Fruit fly (Drosophila melanogaster) whole organism, embryonic: Measurements from ENCODE around the gene Srp9.

ENCODE experiments used
- Bgb ChIP-seq: fragments of 200-800 bp; sonication (Bioruptor generic); IDR thresholded peaks from 2 replicates; pipeline ENCODE4 v1.3.6; 2022; ENCODE audit warnings: missing biosample characterization, missing genetic modification characterization; ENCODE audit not compliant: partially characterized antibody
- CG10565 ChIP-seq: fragments of 200-800 bp; sonication (Bioruptor generic); optimal IDR thresholded peaks from 3 replicates; lab custom pipeline; 2016; ENCODE audit warnings: missing biosample characterization, mild to moderate bottlenecking, missing genetic modification characterization
- CG11560 ChIP-seq: fragments of 200-800 bp; sonication (Bioruptor generic); IDR thresholded peaks from 3 replicates; pipeline ENCODE4 v1.3.6; 2022; ENCODE audit warnings: missing biosample characterization, missing genetic modification characterization
- CG13123 ChIP-seq: fragments of 200-800 bp; sonication (Bioruptor generic); optimal IDR thresholded peaks from 2 replicates; lab custom pipeline; 2016; ENCODE audit warnings: missing biosample characterization, missing genetic modification characterization
- CG13894 ChIP-seq: fragments of 200-800 bp; sonication (Bioruptor generic); optimal IDR thresholded peaks from 3 replicates; lab custom pipeline; 2018; ENCODE audit warnings: missing biosample characterization, mild to moderate bottlenecking, missing genetic modification characterization, moderate library complexity
- CG14710 ChIP-seq: fragments of 200-800 bp; sonication (Bioruptor generic); optimal IDR thresholded peaks from 3 replicates; lab custom pipeline; 2019; ENCODE audit warnings: missing biosample characterization, mild to moderate bottlenecking, missing genetic modification characterization, moderate library complexity
- CG16779 ChIP-seq: fragments of 200-800 bp; sonication (Bioruptor generic); IDR thresholded peaks from 2 replicates; pipeline ENCODE4 v1.3.6; 2022; ENCODE audit warnings: missing biosample characterization, missing genetic modification characterization
- CG16863 ChIP-seq: fragments of 200-800 bp; sonication (Bioruptor generic); optimal IDR thresholded peaks from 3 replicates; lab custom pipeline; 2016; ENCODE audit warnings: missing biosample characterization, missing genetic modification characterization
- CG18011 ChIP-seq: fragments of 200-800 bp; sonication (Bioruptor generic); optimal IDR thresholded peaks from 2 replicates; lab custom pipeline; 2017; ENCODE audit warnings: missing biosample characterization, missing genetic modification characterization, mild to moderate bottlenecking, moderate library complexity, missing genotype
- CG1832 ChIP-seq: fragments of 200-800 bp; sonication (Bioruptor generic); optimal IDR thresholded peaks from 2 replicates; lab custom pipeline; 2017; ENCODE audit warnings: missing biosample characterization, mild to moderate bottlenecking, missing genetic modification characterization, inconsistent platforms
- CG2889 ChIP-seq: fragments of 200-800 bp; sonication (Bioruptor generic); IDR thresholded peaks from 3 replicates; pipeline ENCODE4 v1.3.6; 2022; ENCODE audit warnings: missing biosample characterization, missing genetic modification characterization
- CG31441 ChIP-seq: fragments of 200-800 bp; sonication (Bioruptor generic); IDR thresholded peaks from 2 replicates; pipeline ENCODE4 v1.3.6; 2022; ENCODE audit warnings: missing biosample characterization, missing genetic modification characterization
- CG3407 ChIP-seq: fragments of 200-800 bp; sonication (Bioruptor generic); optimal IDR thresholded peaks from 2 replicates; lab custom pipeline; 2018; ENCODE audit warnings: missing biosample characterization, mild to moderate bottlenecking, missing genetic modification characterization
- CG4617 ChIP-seq: fragments of 200-800 bp; sonication (Bioruptor generic); optimal IDR thresholded peaks from 3 replicates; lab custom pipeline; 2016; ENCODE audit warnings: missing biosample characterization, missing genetic modification characterization, borderline replicate concordance
- CG7271 ChIP-seq: fragments of 200-800 bp; sonication (Bioruptor generic); optimal IDR thresholded peaks from 2 replicates; lab custom pipeline; 2018; ENCODE audit warnings: missing biosample characterization, mild to moderate bottlenecking, missing genetic modification characterization, moderate library complexity
- CG7745 ChIP-seq: fragments of 200-800 bp; sonication (Bioruptor generic); optimal IDR thresholded peaks from 2 replicates; lab custom pipeline; 2018; ENCODE audit warnings: missing biosample characterization, mild to moderate bottlenecking, missing genetic modification characterization, moderate library complexity
- CG7928 ChIP-seq: fragments of 200-800 bp; sonication (Bioruptor generic); optimal IDR thresholded peaks from 2 replicates; lab custom pipeline; 2017; ENCODE audit warnings: missing biosample characterization, mild to moderate bottlenecking, missing genetic modification characterization
- CG7987 ChIP-seq: fragments of 200-800 bp; sonication (Bioruptor generic); optimal IDR thresholded peaks from 2 replicates; lab custom pipeline; 2018; ENCODE audit warnings: missing biosample characterization, mild to moderate bottlenecking, missing genetic modification characterization, moderate library complexity
- CG8281 ChIP-seq: fragments of 200-800 bp; sonication (Bioruptor generic); optimal IDR thresholded peaks from 2 replicates; lab custom pipeline; 2018; ENCODE audit warnings: missing biosample characterization, mild to moderate bottlenecking, missing genetic modification characterization, moderate library complexity
- CG9797 ChIP-seq: fragments of 200-800 bp; sonication (Bioruptor generic); optimal IDR thresholded peaks from 3 replicates; lab custom pipeline; 2018; ENCODE audit warnings: missing biosample characterization, mild to moderate bottlenecking, missing genetic modification characterization
- CHES-1-like ChIP-seq: fragments of 200-800 bp; sonication (Bioruptor generic); optimal IDR thresholded peaks from 2 replicates; lab custom pipeline; 2016; ENCODE audit warnings: missing biosample characterization, missing genetic modification characterization
- Dad ChIP-seq: fragments of 200-800 bp; sonication (Bioruptor generic); optimal IDR thresholded peaks from 3 replicates; lab custom pipeline; 2016; ENCODE audit warnings: missing biosample characterization, missing genetic modification characterization
- Doc3 ChIP-seq: fragments of 200-800 bp; sonication (Bioruptor generic); IDR thresholded peaks from 3 replicates; pipeline ENCODE4 v1.3.6; 2022; ENCODE audit warnings: missing biosample characterization, missing genetic modification characterization; ENCODE audit not compliant: partially characterized antibody
- Fer3 ChIP-seq: fragments of 200-800 bp; sonication (Bioruptor generic); optimal IDR thresholded peaks from 2 replicates; lab custom pipeline; 2018; ENCODE audit warnings: missing biosample characterization, mild to moderate bottlenecking, missing genetic modification characterization, moderate library complexity
- GATAe ChIP-seq: fragments of 200-800 bp; sonication (Bioruptor generic); conservative IDR thresholded peaks from 2 replicates; pipeline ENCODE4 v1.3.6; 2022; ENCODE audit warnings: missing biosample characterization, missing genetic modification characterization
- Mrtf ChIP-seq: fragments of 200-800 bp; sonication (Bioruptor generic); IDR thresholded peaks from 3 replicates; pipeline ENCODE4 v1.3.6; 2022; ENCODE audit warnings: missing biosample characterization, missing genetic modification characterization
- Nf-YA ChIP-seq: fragments of 200-800 bp; sonication (Bioruptor generic); IDR thresholded peaks from 2 replicates; pipeline ENCODE4 v1.3.6; 2022; ENCODE audit warnings: missing biosample characterization, missing genetic modification characterization
- Optix ChIP-seq: fragments of 200-800 bp; sonication (Bioruptor generic); IDR thresholded peaks from 3 replicates; pipeline ENCODE4 v1.3.6; 2022; ENCODE audit warnings: missing biosample characterization, missing genetic modification characterization
- Ssrp ChIP-seq: fragments of 200-800 bp; sonication (Bioruptor generic); optimal IDR thresholded peaks from 2 replicates; lab custom pipeline; 2018; ENCODE audit warnings: missing biosample characterization, mild to moderate bottlenecking, missing genetic modification characterization, moderate library complexity
- Stat92E ChIP-seq, 3 experiments: fragments of >200 bp in 2 of 3; fragments of 200-800 bp in 1 of 3; sonication (Bioruptor generic) in 1 of 3; optimal IDR thresholded peaks; 2 replicates each; lab custom pipeline; 2017 to 2019; ENCODE audit warnings: missing biosample characterization in 3 of 3, missing genetic modification characterization in 3 of 3, mild to moderate bottlenecking in 1 of 3, moderate library complexity in 1 of 3
- Trl ChIP-seq, 3 experiments: fragments of >200 bp in 2 of 3; fragments of 200-800 bp in 1 of 3; sonication (Bioruptor generic) in 1 of 3; optimal IDR thresholded peaks; 2 replicates in 1 of 3; 3 replicates in 2 of 3; lab custom pipeline; 2016 to 2017; ENCODE audit warnings: missing biosample characterization in 1 of 3, missing genetic modification characterization in 1 of 3
- YL-1 ChIP-seq: fragments of 200-800 bp; sonication (Bioruptor generic); optimal IDR thresholded peaks from 3 replicates; lab custom pipeline; 2017; ENCODE audit warnings: missing biosample characterization, mild to moderate bottlenecking, missing genetic modification characterization
- bcd ChIP-seq: fragments of 200-800 bp; sonication (Bioruptor generic); optimal IDR thresholded peaks from 2 replicates; lab custom pipeline; 2017; ENCODE audit warnings: missing biosample characterization, mild to moderate bottlenecking, missing genetic modification characterization
- ci ChIP-seq: fragments of 200-800 bp; sonication (Bioruptor generic); IDR thresholded peaks from 3 replicates; pipeline ENCODE4 v1.3.6; 2022; ENCODE audit warnings: missing biosample characterization, missing genetic modification characterization
- crol ChIP-seq: fragments of 200-800 bp; sonication (Bioruptor generic); IDR thresholded peaks from 2 replicates; pipeline ENCODE4 v1.3.6; 2022; ENCODE audit warnings: missing biosample characterization, missing genetic modification characterization
- dysf ChIP-seq: fragments of 200-800 bp; sonication (Bioruptor generic); IDR thresholded peaks from 3 replicates; pipeline ENCODE4 v1.3.6; 2022; ENCODE audit warnings: missing biosample characterization, missing genetic modification characterization
- fd102C ChIP-seq: fragments of 200-800 bp; sonication (Bioruptor generic); optimal IDR thresholded peaks from 2 replicates; lab custom pipeline; 2018; ENCODE audit warnings: missing biosample characterization, mild to moderate bottlenecking, missing genetic modification characterization, moderate library complexity
- luna ChIP-seq: fragments of 200-800 bp; sonication (Bioruptor generic); optimal IDR thresholded peaks from 2 replicates; lab custom pipeline; 2016; ENCODE audit warnings: missing biosample characterization, missing genetic modification characterization
- maf-S ChIP-seq: fragments of 200-800 bp; sonication (Bioruptor generic); optimal IDR thresholded peaks from 2 replicates; lab custom pipeline; 2016; ENCODE audit warnings: missing biosample characterization, missing genetic modification characterization
- nerfin-2 ChIP-seq: fragments of 200-800 bp; sonication (Bioruptor generic); IDR thresholded peaks from 2 replicates; pipeline ENCODE4 v1.3.6; 2022; ENCODE audit warnings: missing biosample characterization, missing genetic modification characterization; ENCODE audit not compliant: partially characterized antibody
- oc ChIP-seq: fragments of 200-800 bp; sonication (Bioruptor generic); optimal IDR thresholded peaks from 2 replicates; lab custom pipeline; 2018; ENCODE audit warnings: missing biosample characterization, mild to moderate bottlenecking, missing genetic modification characterization, moderate library complexity
- pan ChIP-seq, 4 experiments: fragments of >200 bp in 3 of 4; fragments of 200-800 bp in 1 of 4; sonication (Bioruptor generic) in 1 of 4; optimal IDR thresholded peaks in 3 of 4; IDR thresholded peaks in 1 of 4; 2 replicates each; pipeline versions ENCODE4 v1.3.6 to Lab custom; 2017 to 2022; ENCODE audit warnings: missing biosample characterization in 2 of 4, missing genetic modification characterization in 2 of 4, mixed read lengths in 1 of 4
- pros ChIP-seq: fragments of 200-800 bp; sonication (Bioruptor generic); optimal IDR thresholded peaks from 3 replicates; lab custom pipeline; 2019; ENCODE audit warnings: missing biosample characterization, mild to moderate bottlenecking, missing genetic modification characterization, moderate library complexity
- pum ChIP-seq: fragments of 200-800 bp; sonication (Bioruptor generic); optimal IDR thresholded peaks from 2 replicates; lab custom pipeline; 2016; ENCODE audit warnings: missing biosample characterization, missing genetic modification characterization
- slp2 ChIP-seq: fragments of 200-800 bp; sonication (Bioruptor generic); optimal IDR thresholded peaks from 2 replicates; lab custom pipeline; 2016; ENCODE audit warnings: missing biosample characterization, missing genetic modification characterization
- tio ChIP-seq: fragments of 200-800 bp; sonication (Bioruptor generic); optimal IDR thresholded peaks from 2 replicates; lab custom pipeline; 2017; ENCODE audit warnings: missing biosample characterization, missing genetic modification characterization, inconsistent platforms
- unpg ChIP-seq: fragments of 200-800 bp; sonication (Bioruptor generic); optimal IDR thresholded peaks from 3 replicates; lab custom pipeline; 2018; ENCODE audit warnings: missing biosample characterization, mild to moderate bottlenecking, missing genetic modification characterization, moderate library complexity
- wdn ChIP-seq: fragments of 200-800 bp; sonication (Bioruptor generic); IDR thresholded peaks from 2 replicates; pipeline ENCODE4 v1.3.6; 2022; ENCODE audit warnings: missing biosample characterization, missing genetic modification characterization

Gene Srp9

DNA sequence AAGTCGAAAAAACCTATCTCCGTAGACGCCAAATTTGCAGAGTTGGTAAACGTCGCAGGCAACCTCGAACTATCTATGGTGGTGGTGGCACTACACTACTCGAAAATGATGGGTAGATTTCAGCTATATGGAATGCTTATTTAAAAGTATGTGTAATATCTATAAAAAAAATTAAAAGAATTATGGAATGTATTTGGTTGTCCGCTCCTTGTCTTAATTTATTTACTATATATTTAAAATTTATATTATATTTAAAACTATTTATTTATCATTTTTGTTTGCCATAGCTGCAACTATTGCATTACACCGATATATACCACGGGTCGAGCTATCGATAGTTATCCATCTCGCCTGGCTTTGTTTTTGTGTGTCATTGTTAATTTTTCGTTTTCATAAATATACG, 39.9 kb downstream of the Srp9 start, which contains the start of the genes HP4 and CG8209 (continued):
- peak in 1 of 3 experiments; percentile 34 for TF ChIP-seq Stat92E (GFP tag; optimal IDR thresholded peaks at IDR 0.05; lab: Kevin White, UChicago)
- TF ChIP-seq unpg (GFP tag; lab: Kevin White, UChicago): peak; percentile 83
- peak; percentile 32 for TF ChIP-seq CG10565 (GFP tag; lab: Kevin White, UChicago)
- peak; percentile 82 for TF ChIP-seq ci (GFP tag; lab: Robert Waterston, UW)
- TF ChIP-seq CG16863 (GFP tag; lab: Kevin White, UChicago): peak; percentile 18
- no peak for TF ChIP-seq CG13894 (tag; lab: Kevin White, UChicago)
- TF ChIP-seq CG7745 (tag; lab: Kevin White, UChicago): no peak
- no peak for TF ChIP-seq fd102C (GFP tag; lab: Kevin White, UChicago)
- peak; percentile 71; the same call in 2 of the 3 replicates for TF ChIP-seq CG11560 (tag; lab: Robert Waterston, UW)
- no peak for TF ChIP-seq CG16779 (GFP tag; lab: Robert Waterston, UW)
- no peak for TF ChIP-seq pros (GFP tag; lab: Kevin White, UChicago)
- TF ChIP-seq CG31441 (GFP tag; lab: Robert Waterston, UW): peak; percentile 91
- peak; percentile 17 for TF ChIP-seq CG9797 (GFP tag; lab: Kevin White, UChicago)
- TF ChIP-seq CG3407 (GFP tag; lab: Kevin White, UChicago): peak; percentile 64
- peak; percentile 49; the same call in 1 of the 2 replicates for TF ChIP-seq Nf-YA (GFP tag; lab: Robert Waterston, UW)
- TF ChIP-seq CG14710: peak; percentile 88
- peak; percentile 77 for TF ChIP-seq YL-1 (GFP tag; lab: Kevin White, UChicago)
- peak; percentile 13 for TF ChIP-seq slp2 (GFP tag; lab: Kevin White, UChicago)
- TF ChIP-seq pan (optimal IDR thresholded peaks at IDR 0.05; lab: Kevin White, UChicago): no peak
- TF ChIP-seq pan (GFP tag; optimal IDR thresholded peaks at IDR 0.05 in 1 of 2, IDR thresholded peaks at IDR 0.05 in 1 of 2): peak in 1 of 2 experiments; percentile 91
- no peak for TF ChIP-seq CHES-1-like
- TF ChIP-seq Dad (GFP tag; lab: Kevin White, UChicago): peak; percentile 52
- TF ChIP-seq bcd: peak; percentile 79
- no peak for TF ChIP-seq Trl (optimal IDR thresholded peaks at IDR 0.05; lab: Kevin White, UChicago)
- TF ChIP-seq Trl (GFP tag; optimal IDR thresholded peaks at IDR 0.05; lab: Kevin White, UChicago): peak; percentile 68
- no peak for TF ChIP-seq tio (GFP tag; lab: Kevin White, UChicago)
- no peak for TF ChIP-seq luna (GFP tag; lab: Kevin White, UChicago)
- peak; percentile 55 for TF ChIP-seq CG8281 (tag; lab: Kevin White, UChicago)
- peak; percentile 80 for TF ChIP-seq oc
- TF ChIP-seq wdn (GFP tag; lab: Robert Waterston, UW): peak; percentile 74
- peak; percentile 96 for TF ChIP-seq Doc3 (GFP tag; lab: Robert Waterston, UW)
- TF ChIP-seq CG1832 (GFP tag; lab: Kevin White, UChicago): no peak
- peak; percentile 86 for TF ChIP-seq Bgb (GFP tag; lab: Robert Waterston, UW)
- peak; percentile 59 for TF ChIP-seq CG18011
- TF ChIP-seq nerfin-2: peak; percentile 72
- TF ChIP-seq CG7928 (GFP tag; lab: Kevin White, UChicago): no peak
- TF ChIP-seq dysf (GFP tag; lab: Robert Waterston, UW): peak; percentile 78
- peak; percentile 57 for TF ChIP-seq CG7271 (tag; lab: Kevin White, UChicago)
- peak; percentile 58; the same call in 2 of the 3 replicates for TF ChIP-seq Optix (GFP tag; lab: Robert Waterston, UW)
- peak; percentile 72; the same call in 2 of the 3 replicates for TF ChIP-seq CG2889
- TF ChIP-seq GATAe (GFP tag; lab: Robert Waterston, UW): 0 out of 2 replicates have a peak, but pooled peaks have one; percentile 26
- TF ChIP-seq CG4617 (GFP tag; lab: Kevin White, UChicago): peak; percentile 45
- peak; percentile 34 for TF ChIP-seq CG7987 (GFP tag; lab: Kevin White, UChicago)
- peak; percentile 76 for TF ChIP-seq Fer3 (tag; lab: Kevin White, UChicago)
- TF ChIP-seq CG13123 (GFP tag; lab: Kevin White, UChicago): peak; percentile 67
- peak; percentile 78 for TF ChIP-seq Ssrp (tag; lab: Kevin White, UChicago)
- no peak for TF ChIP-seq crol (GFP tag; lab: Robert Waterston, UW)
- TF ChIP-seq Mrtf (GFP tag; lab: Robert Waterston, UW): peak; percentile 56; the same call in 1 of the 3 replicates
- TF ChIP-seq pum (GFP tag; lab: Kevin White, UChicago): peak; percentile 44
- no peak for TF ChIP-seq maf-S (GFP tag; lab: Kevin White, UChicago)
